Fruit fly (Drosophila melanogaster) whole organism, embryonic: ENCODE data around the gene CG13965.

Experiments used
- Bgb ChIP-seq: fragments of 200-800 bp; sonication (Bioruptor generic); IDR thresholded peaks from 2 replicates; pipeline ENCODE4 v1.3.6; 2022; ENCODE audit warnings: missing biosample characterization, missing genetic modification characterization; ENCODE audit not compliant: partially characterized antibody
- CG2202 ChIP-seq: fragments of 200-800 bp; sonication (Bioruptor generic); optimal IDR thresholded peaks from 2 replicates; lab custom pipeline; 2018; ENCODE audit warnings: missing biosample characterization, mild to moderate bottlenecking, missing genetic modification characterization
- CG4360 ChIP-seq: fragments of 200-800 bp; sonication (Bioruptor generic); IDR thresholded peaks from 2 replicates; pipeline ENCODE4 v1.3.6; 2022; ENCODE audit warnings: missing biosample characterization, missing genetic modification characterization
- CG4730 ChIP-seq: fragments of 200-800 bp; sonication (Bioruptor generic); IDR thresholded peaks from 2 replicates; pipeline ENCODE4 v1.3.6; 2022; ENCODE audit warnings: missing biosample characterization, missing genetic modification characterization
- CG7963 ChIP-seq: fragments of 200-800 bp; sonication (Bioruptor generic); IDR thresholded peaks from 3 replicates; pipeline ENCODE4 v1.3.6; 2022; ENCODE audit warnings: missing biosample characterization, missing genetic modification characterization; ENCODE audit not compliant: partially characterized antibody
- CG9876 ChIP-seq: fragments of 200-800 bp; sonication (Bioruptor generic); optimal IDR thresholded peaks from 2 replicates; lab custom pipeline; 2016; ENCODE audit warnings: missing biosample characterization, missing genetic modification characterization
- Dek ChIP-seq: fragments of 200-800 bp; sonication (Bioruptor generic); optimal IDR thresholded peaks from 3 replicates; lab custom pipeline; 2019; ENCODE audit warnings: missing biosample characterization, mild to moderate bottlenecking, missing genetic modification characterization, moderate library complexity
- Med ChIP-seq: fragments of 200-800 bp; sonication (Bioruptor generic); peaks from one replicate; lab custom pipeline; 2016; ENCODE audit warnings: missing biosample characterization, missing genetic modification characterization, mild to moderate bottlenecking, inconsistent platforms, moderate library complexity
- NFAT ChIP-seq: fragments of 200-800 bp; sonication (Bioruptor generic); IDR thresholded peaks from 2 replicates; pipeline ENCODE4 v1.3.6; 2022; ENCODE audit warnings: missing biosample characterization, missing genetic modification characterization
- fru ChIP-seq: fragments of >200 bp; optimal IDR thresholded peaks from 2 replicates; lab custom pipeline; 2017
- lbe ChIP-seq: fragments of 200-800 bp; sonication (Bioruptor generic); optimal IDR thresholded peaks from 2 replicates; lab custom pipeline; 2016; ENCODE audit warnings: missing biosample characterization, mild to moderate bottlenecking, missing genetic modification characterization

DNA sequence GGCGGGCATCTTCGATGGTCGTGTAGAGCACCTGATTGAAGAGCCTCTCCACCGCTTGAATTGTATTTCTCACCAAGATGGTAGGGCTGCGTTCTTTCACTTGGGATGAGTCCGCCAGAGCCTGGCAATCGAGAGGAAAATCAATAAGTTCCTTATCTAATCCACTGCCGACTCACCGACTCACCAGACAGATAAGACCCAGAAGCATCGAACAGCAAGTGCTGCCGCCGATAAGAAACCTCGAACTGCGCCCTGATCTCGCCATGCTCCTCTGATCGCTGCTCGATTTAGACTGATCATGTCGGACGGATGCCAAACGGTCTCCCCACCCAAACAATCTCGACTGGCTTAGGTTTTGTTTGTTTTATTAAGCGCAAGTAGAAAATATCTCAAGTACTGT lies 5.2 kb upstream of the CG13965 start, which contains the start of gene Hf:
- TF ChIP-seq lbe (no peak), NFAT (GFP tag; lab: Robert Waterston, UW) (no peak), CG2202 (tag; lab: Kevin White, UChicago) (no peak), CG9876 (GFP tag; lab: Kevin White, UChicago) (no peak), CG7963 (no peak), Dek (tag; lab: Kevin White, UChicago) (no peak), CG4360 (no peak), CG4730 (GFP tag; lab: Robert Waterston, UW) (no peak), Bgb (GFP tag; lab: Robert Waterston, UW) (no peak), Med (GFP tag; lab: Kevin White, UChicago) (no peak), fru (lab: Kevin White, UChicago) (no peak)
